Worm (Caenorhabditis elegans): ENCODE data around the gene pam-1.

The pam-1 gene

ce11 chrIV:7510829-7511228 lies 39.8 kb downstream of the pam-1 start:
- no peak for TF ChIP-seq unc-62 (GFP tag; optimal IDR thresholded peaks at IDR 0.05)

- no peak for TF ChIP-seq unc-62 (GFP tag; optimal IDR thresholded peaks at IDR 0.05)
Observed at ce11 chrIV:7508850-7509249, 41.8 kb downstream of the pam-1 start.

- no peak for TF ChIP-seq unc-62 (GFP tag; optimal IDR thresholded peaks at IDR 0.05)
Observed at ce11 chrIV:7507841-7508509, 42.6 kb downstream of the pam-1 start, which contains the start of the genes vdac-1 and R05G6.5. vdac-1 (minus strand) TSS chrIV:7507891. R05G6.5 (plus strand) TSS chrIV:7508367.

- no peak for TF ChIP-seq unc-62 (GFP tag; optimal IDR thresholded peaks at IDR 0.05)
Observed at ce11 chrIV:7507305-7507704, 43.3 kb downstream of the pam-1 start.

DNA sequence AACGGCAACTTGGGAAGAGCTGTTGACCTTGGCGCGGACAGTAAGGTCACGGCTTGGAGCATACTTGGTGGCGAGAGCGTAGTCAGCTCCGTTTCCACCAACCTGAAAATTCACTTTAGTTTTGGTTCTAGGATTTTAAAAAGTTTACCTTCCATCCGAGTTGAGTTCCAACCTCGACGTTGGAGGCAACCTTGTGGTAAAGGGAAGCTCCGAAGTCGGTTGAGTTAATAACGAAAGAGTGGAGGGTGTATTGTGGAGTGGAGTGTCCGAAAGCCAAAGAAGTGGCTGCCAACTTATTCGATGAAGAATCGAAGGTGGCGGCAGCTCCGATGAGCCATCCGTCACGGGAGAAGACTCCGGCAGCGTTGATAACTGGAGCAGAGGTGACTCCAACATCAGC lies 43.9 kb downstream of the pam-1 start:
- no peak for TF ChIP-seq unc-62 (GFP tag; optimal IDR thresholded peaks at IDR 0.05)

DNA sequence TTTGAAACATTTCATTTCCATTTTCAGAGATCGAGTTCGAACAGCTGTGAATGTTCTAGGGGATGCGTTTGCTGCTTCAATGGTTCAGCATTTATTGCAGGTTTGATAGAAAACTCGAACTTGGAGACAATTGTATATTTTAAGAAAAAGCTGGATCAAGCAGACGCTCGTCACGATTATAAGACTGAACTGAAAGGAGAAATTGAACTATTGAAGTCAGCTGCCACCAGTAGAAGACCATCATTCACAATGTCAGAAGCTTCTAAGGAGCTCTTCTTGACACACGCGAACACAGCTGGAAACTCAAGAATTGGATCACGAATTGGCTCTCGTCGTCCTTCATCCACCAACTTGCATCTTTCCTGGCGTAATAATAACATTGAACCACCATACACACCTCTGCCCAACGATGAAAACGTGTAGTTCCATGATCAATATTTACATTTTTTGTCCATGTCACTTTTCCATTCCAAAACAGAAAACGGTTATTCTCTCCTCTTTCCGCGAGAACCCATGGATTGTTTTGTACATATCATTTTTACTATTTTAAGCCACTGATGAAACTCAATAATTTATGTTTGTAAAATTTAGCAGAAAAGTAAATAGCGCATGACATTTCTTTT lies 44.6 kb downstream of the pam-1 start:
- TF ChIP-seq unc-62 (GFP tag; optimal IDR thresholded peaks at IDR 0.05) = no peak

- no peak for TF ChIP-seq unc-62 (GFP tag; optimal IDR thresholded peaks at IDR 0.05)
Observed at ce11 chrIV:7503322-7503721, 47.3 kb downstream of the pam-1 start, which contains the start of gene glt-6. glt-6 (plus strand) TSS chrIV:7503622.

DNA sequence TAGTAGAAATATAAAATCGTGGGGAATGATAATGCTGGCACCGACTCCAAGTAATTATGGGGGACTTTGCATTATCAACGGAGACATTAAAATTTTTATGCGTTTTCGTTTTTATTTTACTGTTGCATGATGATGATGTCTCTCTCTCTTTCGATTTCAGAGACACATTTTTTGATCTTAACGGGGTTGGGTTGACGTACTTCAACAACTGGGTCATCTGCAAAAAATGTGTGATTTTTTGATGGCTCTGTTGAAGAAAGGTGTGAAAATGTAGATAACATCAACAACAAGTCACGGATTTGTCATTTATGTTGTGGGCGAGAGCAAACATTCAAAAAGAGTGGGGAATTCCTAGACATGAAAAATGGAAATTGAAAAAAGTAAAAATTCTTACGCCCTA lies 49.3 kb downstream of the pam-1 start, which contains the start of gene F55G1.15:
F55G1.15 (minus strand) TSS at position 101 of the 400 bp plus-strand sequence.
- TF ChIP-seq unc-62 (GFP tag; optimal IDR thresholded peaks at IDR 0.05) = no peak

DNA sequence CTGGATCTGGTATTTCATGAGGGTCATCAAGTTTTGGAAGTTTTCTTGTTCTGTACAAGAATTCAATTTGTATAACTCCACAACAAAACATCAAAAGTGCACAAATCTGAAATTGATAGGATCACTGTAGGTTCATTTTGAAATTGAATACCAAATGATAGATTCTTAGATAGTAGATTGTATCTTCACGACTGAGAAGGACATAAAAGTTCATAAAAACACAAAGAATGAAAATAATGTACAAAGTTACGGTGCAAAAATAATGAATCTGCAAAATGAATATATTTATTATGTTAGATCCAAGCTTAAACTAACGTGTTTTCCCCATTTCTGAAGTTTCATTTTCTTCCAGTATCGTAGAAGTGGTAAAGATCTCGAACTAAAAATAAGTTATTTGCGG lies 49.7 kb downstream of the pam-1 start:
- no peak for TF ChIP-seq unc-62 (GFP tag; optimal IDR thresholded peaks at IDR 0.05)

DNA sequence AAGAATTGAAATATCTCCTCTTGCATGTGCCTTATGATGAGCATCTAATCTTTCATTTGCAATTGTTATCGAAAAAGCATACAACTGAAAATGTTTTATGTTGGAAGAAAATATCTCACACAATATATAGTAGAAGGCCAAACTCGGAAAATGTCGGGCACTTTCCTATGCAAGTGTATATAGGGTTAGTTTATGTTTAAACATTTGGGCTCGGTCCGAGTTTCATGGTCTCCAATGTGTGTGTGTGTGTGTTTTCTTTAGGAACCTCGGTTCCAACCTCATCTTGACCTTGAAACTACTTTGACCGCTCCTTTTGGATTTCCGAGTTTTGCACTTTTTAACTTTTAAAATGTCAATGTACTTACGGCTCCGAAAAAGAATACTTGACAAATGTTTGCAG lies 51.3 kb downstream of the pam-1 start:
- TF ChIP-seq unc-62 (GFP tag; optimal IDR thresholded peaks at IDR 0.05) = no peak

ce11 chrIV:7497750-7498149 lies 52.9 kb downstream of the pam-1 start, which contains the start of gene egas-4:
egas-4 (minus strand) TSS chrIV:7497850.
- TF ChIP-seq unc-62 (GFP tag; optimal IDR thresholded peaks at IDR 0.05) = no peak

DNA sequence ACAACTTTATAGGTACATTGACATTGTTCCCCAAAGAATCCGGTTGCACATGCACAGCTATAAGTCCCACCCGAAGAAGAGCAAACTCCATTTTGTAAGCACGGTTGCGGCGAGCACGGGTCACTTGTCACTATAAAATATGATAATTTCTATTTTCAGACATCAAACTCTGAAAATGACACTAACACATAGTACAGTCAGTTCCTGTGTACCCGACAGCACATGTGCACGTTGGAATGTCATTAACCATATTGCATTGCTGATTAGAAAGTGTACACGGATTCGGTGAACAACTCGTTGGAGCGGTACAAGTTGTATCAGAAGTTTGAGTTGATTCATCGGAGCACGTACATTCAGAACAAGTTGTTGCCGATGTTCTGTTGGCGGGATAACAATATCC lies 53.4 kb downstream of the pam-1 start:
- no peak for TF ChIP-seq unc-62 (GFP tag; optimal IDR thresholded peaks at IDR 0.05)
